Worm (Caenorhabditis elegans): Measurements from ENCODE around the gene Y38F1A.1.

Gene Y38F1A.1

ce11 chrII:12965589-12965988 lies 11.0 kb upstream of the Y38F1A.1 start:
- TF ChIP-seq M03D4.4 (tag; optimal IDR thresholded peaks at IDR 0.05) (no peak), unc-120 (tag; optimal IDR thresholded peaks at IDR 0.05; ENCODE audit: poor library complexity, severe bottlenecking) (no peak), nhr-28 (tag; optimal IDR thresholded peaks at IDR 0.05) (no peak), flh-1 (GFP tag; optimal IDR thresholded peaks at IDR 0.05) (no peak), mab-5 (tag; optimal IDR thresholded peaks at IDR 0.05) (no peak), nhr-237 (tag; optimal IDR thresholded peaks at IDR 0.05) (no peak), sem-2 (GFP tag; optimal IDR thresholded peaks at IDR 0.05) (no peak), elt-1 (tag; optimal IDR thresholded peaks at IDR 0.05; ENCODE audit: borderline replicate concordance, insufficient read depth) (no peak), zip-8 (tag; optimal IDR thresholded peaks at IDR 0.05) (no peak), cnd-1 (tag; optimal IDR thresholded peaks at IDR 0.05) (no peak), ceh-83 (GFP tag; optimal IDR thresholded peaks at IDR 0.05) (no peak), hlh-1 (tag; optimal IDR thresholded peaks at IDR 0.05) (no peak), pha-4 (tag; optimal IDR thresholded peaks at IDR 0.05) (no peak), ces-1 (GFP tag; optimal IDR thresholded peaks at IDR 0.05) (no peak), unc-39 (tag; optimal IDR thresholded peaks at IDR 0.05) (no peak), nhr-76 (tag; optimal IDR thresholded peaks at IDR 0.05) (no peak)

ce11 chrII:12965538-12965588 lies 10.8 kb upstream of the Y38F1A.1 start, which contains the start of gene ptr-18:
TSS of gene ptr-18 (plus strand) at chrII:12965546.
- TF ChIP-seq ceh-83 (GFP tag; optimal IDR thresholded peaks at IDR 0.05), result no peak
- TF ChIP-seq ham-2 (GFP tag; optimal IDR thresholded peaks at IDR 0.05), result no peak
- no peak for TF ChIP-seq nhr-12 (tag; optimal IDR thresholded peaks at IDR 0.05)
- no peak for TF ChIP-seq nhr-28 (tag; optimal IDR thresholded peaks at IDR 0.05)
- TF ChIP-seq mab-5 (tag; optimal IDR thresholded peaks at IDR 0.05), result no peak
- no peak for TF ChIP-seq cnd-1 (tag; optimal IDR thresholded peaks at IDR 0.05)
- TF ChIP-seq lin-13 (tag; optimal IDR thresholded peaks at IDR 0.05), result no peak
- no peak for TF ChIP-seq lsy-2 (tag; optimal IDR thresholded peaks at IDR 0.05)
- no peak for TF ChIP-seq sptf-1 (tag; optimal IDR thresholded peaks at IDR 0.05)
- TF ChIP-seq blmp-1 (tag; optimal IDR thresholded peaks at IDR 0.05), result no peak
- no peak for TF ChIP-seq sem-2 (GFP tag; optimal IDR thresholded peaks at IDR 0.05)

- TF ChIP-seq lin-32 (GFP tag; optimal IDR thresholded peaks at IDR 0.05) (no peak), sem-2 (GFP tag; optimal IDR thresholded peaks at IDR 0.05) (no peak), elt-1 (tag; optimal IDR thresholded peaks at IDR 0.05; ENCODE audit: borderline replicate concordance, insufficient read depth) (peak; percentile 90), nhr-2 (tag; optimal IDR thresholded peaks at IDR 0.05) (no peak), lin-13 (tag; optimal IDR thresholded peaks at IDR 0.05) (no peak)
Observed at ce11 chrII:12965138-12965537, 10.6 kb upstream of the Y38F1A.1 start.

- TF ChIP-seq mab-5 (tag; optimal IDR thresholded peaks at IDR 0.05) (no peak), nhr-28 (tag; optimal IDR thresholded peaks at IDR 0.05) (no peak), nhr-12 (tag; optimal IDR thresholded peaks at IDR 0.05) (no peak), pha-4 (tag; optimal IDR thresholded peaks at IDR 0.05) (no peak)
Observed at ce11 chrII:12961743-12962142, 7.2 kb upstream of the Y38F1A.1 start.

- TF ChIP-seq nhr-237 (tag; optimal IDR thresholded peaks at IDR 0.05) (no peak), lin-32 (GFP tag; optimal IDR thresholded peaks at IDR 0.05) (no peak), hlh-1 (tag; optimal IDR thresholded peaks at IDR 0.05) (no peak), nhr-28 (tag; optimal IDR thresholded peaks at IDR 0.05) (no peak), drap-1 (GFP tag; optimal IDR thresholded peaks at IDR 0.05) (no peak), snpc-4 (tag; optimal IDR thresholded peaks at IDR 0.05) (no peak), ham-2 (GFP tag; optimal IDR thresholded peaks at IDR 0.05) (no peak), sem-2 (GFP tag; optimal IDR thresholded peaks at IDR 0.05) (no peak), unc-62 (GFP tag; optimal IDR thresholded peaks at IDR 0.05) (no peak), unc-39 (tag; optimal IDR thresholded peaks at IDR 0.05) (no peak), blmp-1 (tag; optimal IDR thresholded peaks at IDR 0.05) (no peak), ztf-11 (tag; optimal IDR thresholded peaks at IDR 0.05) (no peak), lsy-2 (tag; optimal IDR thresholded peaks at IDR 0.05) (no peak), mls-2 (tag; optimal IDR thresholded peaks at IDR 0.05) (no peak), mab-5 (tag; optimal IDR thresholded peaks at IDR 0.05) (no peak), ceh-43 (GFP tag; optimal IDR thresholded peaks at IDR 0.05) (no peak), elt-1 (tag; optimal IDR thresholded peaks at IDR 0.05; ENCODE audit: borderline replicate concordance, insufficient read depth) (no peak), bed-3 (GFP tag; optimal IDR thresholded peaks at IDR 0.05) (no peak)
Observed at ce11 chrII:12961293-12961692, 6.7 kb upstream of the Y38F1A.1 start.

ce11 chrII:12960206-12960605 lies 5.6 kb upstream of the Y38F1A.1 start:
- TF ChIP-seq ham-2 (GFP tag; optimal IDR thresholded peaks at IDR 0.05), result peak; percentile 81
- no peak for TF ChIP-seq sptf-1 (tag; optimal IDR thresholded peaks at IDR 0.05)
- no peak for TF ChIP-seq nhr-237 (tag; optimal IDR thresholded peaks at IDR 0.05)
